Worm (Caenorhabditis elegans): ENCODE results near the gene madf-8.

The madf-8 gene

ce11 chrIII:3670336-3670735 lies 19.7 kb upstream of the madf-8 start, which contains the start of gene C46F11.6:
C46F11.6 (minus strand) TSS chrIII:3670436.
- TF ChIP-seq nhr-237 (tag; optimal IDR thresholded peaks at IDR 0.05) (no peak), snpc-4 (tag; optimal IDR thresholded peaks at IDR 0.05) (no peak), fkh-10 (GFP tag; optimal IDR thresholded peaks at IDR 0.05) (no peak), ceh-82 (tag; optimal IDR thresholded peaks at IDR 0.05) (no peak), ceh-9 (tag; optimal IDR thresholded peaks at IDR 0.05) (no peak), egl-5 (tag; optimal IDR thresholded peaks at IDR 0.05) (no peak), elt-2 (tag; optimal IDR thresholded peaks at IDR 0.05) (no peak), skn-1 (tag; optimal IDR thresholded peaks at IDR 0.05) (no peak), ceh-28 (tag; optimal IDR thresholded peaks at IDR 0.05) (no peak), nfya-1 (tag; optimal IDR thresholded peaks at IDR 0.05; ENCODE audit: insufficient read depth) (no peak), sea-2 (GFP tag; optimal IDR thresholded peaks at IDR 0.05) (no peak), lin-15B (tag; optimal IDR thresholded peaks at IDR 0.05) (no peak)

ce11 chrIII:3664224-3664623 lies 13.6 kb upstream of the madf-8 start, which contains the start of gene C46F11.4:
C46F11.4 (minus strand) TSS chrIII:3664304.
- TF ChIP-seq egl-5 (tag; optimal IDR thresholded peaks at IDR 0.05) (no peak), pha-4 (tag; optimal IDR thresholded peaks at IDR 0.05) (peak; percentile 63), lin-39 (tag; optimal IDR thresholded peaks at IDR 0.05) (peak; percentile 45), nfya-1 (tag; optimal IDR thresholded peaks at IDR 0.05; ENCODE audit: insufficient read depth) (peak; percentile 43), hmg-11 (tag; optimal IDR thresholded peaks at IDR 0.05) (peak; percentile 88), elt-2 (tag; optimal IDR thresholded peaks at IDR 0.05) (peak; percentile 15)

ce11 chrIII:3657479-3657878 lies 6.8 kb upstream of the madf-8 start, which contains the start of gene C46F11.5:
C46F11.5 (minus strand) TSS chrIII:3657606.
- peak; percentile 57 for TF ChIP-seq ceh-28 (tag; optimal IDR thresholded peaks at IDR 0.05)
- no peak for TF ChIP-seq nhr-67 (tag; optimal IDR thresholded peaks at IDR 0.05)

- TF ChIP-seq unc-62 (GFP tag; optimal IDR thresholded peaks at IDR 0.05) (no peak), tbx-2 (tag; optimal IDR thresholded peaks at IDR 0.05) (no peak), ama-1 (optimal IDR thresholded peaks at IDR 0.05) (peak; percentile 60), nhr-67 (tag; optimal IDR thresholded peaks at IDR 0.05) (no peak), nhr-25 (tag; optimal IDR thresholded peaks at IDR 0.05) (peak; percentile 25), daf-12 (tag; optimal IDR thresholded peaks at IDR 0.05) (no peak), eor-1 (tag; optimal IDR thresholded peaks at IDR 0.05) (no peak), nhr-43 (tag; optimal IDR thresholded peaks at IDR 0.05; ENCODE audit: poor library complexity, severe bottlenecking) (no peak), ceh-82 (tag; optimal IDR thresholded peaks at IDR 0.05) (no peak), elt-2 (tag; optimal IDR thresholded peaks at IDR 0.05) (peak; percentile 14)
Observed at ce11 chrIII:3652964-3653363, 2.3 kb upstream of the madf-8 start.

ce11 chrIII:3652427-3652826 lies 1.8 kb upstream of the madf-8 start:
- TF ChIP-seq nhr-76 (tag; optimal IDR thresholded peaks at IDR 0.05) = no peak
- peak; percentile 54 for TF ChIP-seq ama-1 (optimal IDR thresholded peaks at IDR 0.05)

- TF ChIP-seq egl-5 (tag; optimal IDR thresholded peaks at IDR 0.05) (peak; percentile 11), jun-1 (tag; optimal IDR thresholded peaks at IDR 0.05) (no peak), nhr-25 (tag; optimal IDR thresholded peaks at IDR 0.05) (peak; percentile 49), ztf-4 (tag; optimal IDR thresholded peaks at IDR 0.05) (no peak), skn-1 (tag; optimal IDR thresholded peaks at IDR 0.05) (peak; percentile 51), lsy-12 (tag; optimal IDR thresholded peaks at IDR 0.05) (no peak), nhr-28 (tag; optimal IDR thresholded peaks at IDR 0.05) (no peak), ama-1 (optimal IDR thresholded peaks at IDR 0.05) (no peak), pqm-1 (tag; optimal IDR thresholded peaks at IDR 0.05) (peak; percentile 64), R02D3.7 (tag; optimal IDR thresholded peaks at IDR 0.05) (no peak), pha-4 (tag; optimal IDR thresholded peaks at IDR 0.05) (peak; percentile 78), unc-39 (tag; optimal IDR thresholded peaks at IDR 0.05) (no peak), nhr-77 (tag; optimal IDR thresholded peaks at IDR 0.05) (no peak), eor-1 (tag; optimal IDR thresholded peaks at IDR 0.05) (no peak), ztf-11 (tag; optimal IDR thresholded peaks at IDR 0.05) (no peak), fkh-10 (GFP tag; optimal IDR thresholded peaks at IDR 0.05) (no peak), elt-2 (tag; optimal IDR thresholded peaks at IDR 0.05) (peak; percentile 72), aly-2 (tag; optimal IDR thresholded peaks at IDR 0.05) (no peak)
Observed at ce11 chrIII:3650266-3650665, 366 bp downstream of the madf-8 start.

Measured in whole organism, L3 larva.